Worm (Caenorhabditis elegans) whole organism, late embryonic: ENCODE data around the gene T25F10.1.

Source experiments
- ama-1 ChIP-seq: fragments of 150-350 bp; optimal IDR thresholded peaks from 2 replicates; lab custom pipeline; 2014
- ceh-19 ChIP-seq: fragments of 200-800 bp; sonication (Bioruptor generic); optimal IDR thresholded peaks from 2 replicates; lab custom pipeline; 2018; ENCODE audit warnings: mild to moderate bottlenecking, missing genetic modification characterization, missing compliant biosample characterization
- ceh-22 ChIP-seq: sonication (generic microtip); optimal IDR thresholded peaks from 2 replicates; lab custom pipeline; 2017; ENCODE audit warnings: missing biosample characterization, missing genetic modification characterization
- ceh-34 ChIP-seq: sonication (generic microtip); optimal IDR thresholded peaks from 2 replicates; lab custom pipeline; 2016; ENCODE audit warnings: mild to moderate bottlenecking, missing genetic modification characterization, missing compliant biosample characterization
- ceh-45 ChIP-seq: fragments of 200-800 bp; sonication (Bioruptor generic); IDR thresholded peaks from 2 replicates; pipeline ENCODE4 v1.3.6; 2022; ENCODE audit warnings: missing genetic modification reagents, missing genetic modification characterization, missing compliant biosample characterization
- ceh-9 ChIP-seq: sonication (generic microtip); optimal IDR thresholded peaks from 2 replicates; lab custom pipeline; 2016; ENCODE audit warnings: mild to moderate bottlenecking, missing genetic modification characterization, inconsistent platforms, missing compliant biosample characterization
- dmd-4 ChIP-seq: sonication (generic microtip); optimal IDR thresholded peaks from 2 replicates; lab custom pipeline; 2016; ENCODE audit warnings: borderline replicate concordance, missing genetic modification characterization, missing compliant biosample characterization
- ets-4 ChIP-seq: sonication (generic microtip); optimal IDR thresholded peaks from 2 replicates; lab custom pipeline; 2016; ENCODE audit warnings: missing genetic modification characterization, missing compliant biosample characterization
- nhr-11 ChIP-seq: fragments of 150-350 bp; optimal IDR thresholded peaks from 2 replicates; lab custom pipeline; 2014; ENCODE audit warnings: missing biosample characterization, missing genetic modification characterization
- pat-9 ChIP-seq: fragments of 200-800 bp; sonication (Bioruptor generic); optimal IDR thresholded peaks from 2 replicates; lab custom pipeline; 2018; ENCODE audit warnings: mild to moderate bottlenecking, missing genetic modification characterization, moderate library complexity, missing compliant biosample characterization
- ttx-3 ChIP-seq: sonication (generic microtip); optimal IDR thresholded peaks from 2 replicates; lab custom pipeline; 2016; ENCODE audit warnings: missing genetic modification reagents, missing genetic modification characterization, missing compliant biosample characterization

- TF ChIP-seq dmd-4 (tag; lab: Kevin White, UChicago), result no peak
- no peak for TF ChIP-seq ceh-19
- no peak for TF ChIP-seq ceh-9
- no peak for TF ChIP-seq ceh-34
- no peak for TF ChIP-seq ets-4
- no peak for TF ChIP-seq ama-1
- TF ChIP-seq ceh-45, result no peak
- no peak for TF ChIP-seq ceh-22 (tag; lab: Kevin White, UChicago)
- no peak for TF ChIP-seq pat-9 (tag; lab: Kevin White, UChicago)
- no peak for TF ChIP-seq nhr-11
- no peak for TF ChIP-seq ttx-3
Observed at ce11 chrV:6778457-6778856, 10.2 kb downstream of the T25F10.1 start.
